Worm (Caenorhabditis elegans) whole organism, young adult: ENCODE measurements around the gene T26C11.8.

ENCODE experiments used
- B0035.1 ChIP-seq: sonication (generic microtip); optimal IDR thresholded peaks from 2 replicates; lab custom pipeline; 2016; ENCODE audit warnings: missing genetic modification characterization, mild to moderate bottlenecking, missing compliant biosample characterization, missing genotype, missing genetic modification reagents
- B0261.1 ChIP-seq: sonication (generic microtip); optimal IDR thresholded peaks from 2 replicates; lab custom pipeline; 2016; ENCODE audit warnings: mild to moderate bottlenecking, missing genetic modification characterization, moderate library complexity, missing compliant biosample characterization
- C06A6.2 ChIP-seq: fragments of 200-800 bp; sonication (Bioruptor generic); conservative IDR thresholded peaks from 2 replicates; pipeline ENCODE4 v1.3.6; 2022; ENCODE audit warnings: missing genetic modification characterization, missing compliant biosample characterization
- F22D6.2 ChIP-seq: sonication (generic microtip); optimal IDR thresholded peaks from 2 replicates; lab custom pipeline; 2016; ENCODE audit warnings: mild to moderate bottlenecking, missing genetic modification characterization, missing compliant biosample characterization
- F23B12.7 ChIP-seq: sonication (generic microtip); optimal IDR thresholded peaks from 2 replicates; lab custom pipeline; 2017; ENCODE audit warnings: missing genetic modification characterization, mild to moderate bottlenecking, missing compliant biosample characterization, antibody characterized with exemption, moderate library complexity; ENCODE audit not compliant: insufficient read depth
- F37B4.10 ChIP-seq: fragments of 200-800 bp; sonication (Bioruptor generic); IDR thresholded peaks from 2 replicates; pipeline ENCODE4 v1.3.6; 2022; ENCODE audit warnings: missing genetic modification characterization, missing compliant biosample characterization
- T07F8.4 ChIP-seq: sonication (generic microtip); optimal IDR thresholded peaks from 2 replicates; lab custom pipeline; 2016; ENCODE audit warnings: mild to moderate bottlenecking, missing genetic modification characterization, moderate library complexity, missing compliant biosample characterization
- T26A5.8 ChIP-seq: sonication (generic microtip); optimal IDR thresholded peaks from 2 replicates; lab custom pipeline; 2016; ENCODE audit warnings: missing genetic modification characterization, missing compliant biosample characterization
- akir-1 ChIP-seq: fragments of 200-800 bp; sonication (Bioruptor generic); optimal IDR thresholded peaks from 2 replicates; lab custom pipeline; 2018; ENCODE audit warnings: mild to moderate bottlenecking, missing genetic modification characterization, moderate library complexity, missing compliant biosample characterization
- attf-5 ChIP-seq: fragments of 200-800 bp; sonication (Bioruptor generic); optimal IDR thresholded peaks from 2 replicates; lab custom pipeline; 2018; ENCODE audit warnings: mild to moderate bottlenecking, missing genetic modification characterization, missing compliant biosample characterization
- bed-1 ChIP-seq: fragments of 200-800 bp; sonication (Bioruptor generic); IDR thresholded peaks from 2 replicates; pipeline ENCODE4 v1.3.6; 2022; ENCODE audit warnings: missing genetic modification reagents, missing genetic modification characterization, missing compliant biosample characterization
- cebp-1 ChIP-seq, 2 experiments: fragments of 200-800 bp in 1 of 2; sonication (Bioruptor generic) in 1 of 2; sonication (generic microtip) in 1 of 2; IDR thresholded peaks in 1 of 2; optimal IDR thresholded peaks in 1 of 2; 2 replicates each; pipeline versions ENCODE4 v1.3.6 to Lab custom; 2017 to 2022; ENCODE audit warnings: missing compliant biosample characterization in 2 of 2, missing genetic modification characterization in 2 of 2, mild to moderate bottlenecking in 1 of 2, missing genetic modification reagents in 1 of 2, moderate library complexity in 1 of 2
- cebp-2 ChIP-seq: fragments of 200-800 bp; sonication (Bioruptor generic); IDR thresholded peaks from 2 replicates; pipeline ENCODE4 v1.3.6; 2022; ENCODE audit warnings: missing genetic modification characterization, missing compliant biosample characterization
- ceh-100 ChIP-seq: fragments of 200-800 bp; sonication (Bioruptor generic); IDR thresholded peaks from 2 replicates; pipeline ENCODE4 v1.3.6; 2022; ENCODE audit warnings: missing genetic modification reagents, missing genetic modification characterization, missing compliant biosample characterization
- ceh-40 ChIP-seq: fragments of 200-800 bp; sonication (Bioruptor generic); IDR thresholded peaks from 2 replicates; pipeline ENCODE4 v1.3.6; 2022; ENCODE audit warnings: missing genetic modification characterization, missing compliant biosample characterization
- ceh-79 ChIP-seq: sonication (generic microtip); optimal IDR thresholded peaks from 2 replicates; lab custom pipeline; 2017; ENCODE audit warnings: mild to moderate bottlenecking, missing genetic modification characterization, missing compliant biosample characterization
- ceh-91 ChIP-seq: fragments of 200-800 bp; sonication (Bioruptor generic); IDR thresholded peaks from 2 replicates; pipeline ENCODE4 v1.3.6; 2022; ENCODE audit warnings: missing genetic modification reagents, missing genetic modification characterization, missing compliant biosample characterization
- die-1 ChIP-seq: sonication (generic microtip); optimal IDR thresholded peaks from 2 replicates; lab custom pipeline; 2016; ENCODE audit warnings: missing genotype, mild to moderate bottlenecking, missing genetic modification characterization, missing compliant biosample characterization
- egrh-3 ChIP-seq: fragments of 200-800 bp; sonication (Bioruptor generic); IDR thresholded peaks from 2 replicates; pipeline ENCODE4 v1.3.6; 2022; ENCODE audit warnings: missing genetic modification reagents, missing genetic modification characterization, missing compliant biosample characterization
- fkh-3 ChIP-seq: sonication (generic microtip); optimal IDR thresholded peaks from 2 replicates; lab custom pipeline; 2016; ENCODE audit warnings: mild to moderate bottlenecking, missing genetic modification characterization, missing compliant biosample characterization
- hlh-12 ChIP-seq: sonication (generic microtip); optimal IDR thresholded peaks from 2 replicates; lab custom pipeline; 2016; ENCODE audit warnings: missing genetic modification characterization, missing compliant biosample characterization
- hlh-26 ChIP-seq: fragments of 200-800 bp; sonication (Bioruptor generic); conservative IDR thresholded peaks from 2 replicates; pipeline ENCODE4 v1.3.6; 2022; ENCODE audit warnings: missing genetic modification reagents, missing genetic modification characterization, missing compliant biosample characterization
- hmg-1.2 ChIP-seq: fragments of 200-800 bp; sonication (Bioruptor generic); IDR thresholded peaks from 2 replicates; pipeline ENCODE4 v1.3.6; 2022; ENCODE audit warnings: missing genetic modification reagents, missing genetic modification characterization, missing compliant biosample characterization
- hmg-20 ChIP-seq: fragments of 200-800 bp; sonication (Bioruptor generic); IDR thresholded peaks from 2 replicates; pipeline ENCODE4 v1.3.6; 2022; ENCODE audit warnings: missing genetic modification reagents, missing genetic modification characterization, missing compliant biosample characterization
- lag-1 ChIP-seq: fragments of 200-800 bp; sonication (Bioruptor generic); IDR thresholded peaks from 2 replicates; pipeline ENCODE4 v1.3.6; 2022; ENCODE audit warnings: missing genetic modification reagents, missing genetic modification characterization, missing compliant biosample characterization
- let-526 ChIP-seq: fragments of 200-800 bp; sonication (Bioruptor generic); IDR thresholded peaks from 2 replicates; pipeline ENCODE4 v1.3.6; 2022; ENCODE audit warnings: missing genetic modification reagents, missing genetic modification characterization, missing compliant biosample characterization
- lin-26 ChIP-seq: fragments of 200-800 bp; sonication (Bioruptor generic); IDR thresholded peaks from 2 replicates; pipeline ENCODE4 v1.3.6; 2022; ENCODE audit warnings: missing genetic modification reagents, missing genetic modification characterization, missing compliant biosample characterization
- lsl-1 ChIP-seq: fragments of 200-800 bp; sonication (Bioruptor generic); optimal IDR thresholded peaks from 2 replicates; lab custom pipeline; 2018; ENCODE audit warnings: mild to moderate bottlenecking, missing genetic modification characterization, moderate library complexity, missing compliant biosample characterization
- madf-10 ChIP-seq: sonication (generic microtip); optimal IDR thresholded peaks from 2 replicates; lab custom pipeline; 2016; ENCODE audit warnings: mild to moderate bottlenecking, missing genetic modification characterization, missing compliant biosample characterization
- mxl-1 ChIP-seq: sonication (generic microtip); optimal IDR thresholded peaks from 2 replicates; lab custom pipeline; 2016; ENCODE audit warnings: missing genetic modification characterization, missing compliant biosample characterization
- nfya-1 ChIP-seq: sonication (generic microtip); optimal IDR thresholded peaks from 2 replicates; lab custom pipeline; 2017; ENCODE audit warnings: antibody characterized with exemption, missing compliant biosample characterization, missing genetic modification characterization, borderline replicate concordance; ENCODE audit not compliant: insufficient read depth
- nfyb-1 ChIP-seq: fragments of 200-800 bp; sonication (Bioruptor generic); IDR thresholded peaks from 2 replicates; pipeline ENCODE4 v1.3.6; 2022; ENCODE audit warnings: missing genetic modification reagents, missing genetic modification characterization, missing compliant biosample characterization
- nhr-120 ChIP-seq: fragments of 200-800 bp; sonication (Bioruptor generic); IDR thresholded peaks from 2 replicates; pipeline ENCODE4 v1.3.6; 2022; ENCODE audit warnings: missing genetic modification characterization, missing compliant biosample characterization
- nhr-179 ChIP-seq: sonication (generic microtip); optimal IDR thresholded peaks from 2 replicates; lab custom pipeline; 2016; ENCODE audit warnings: mild to moderate bottlenecking, missing genetic modification characterization, missing compliant biosample characterization
- nhr-27 ChIP-seq: fragments of 200-800 bp; sonication (Bioruptor generic); optimal IDR thresholded peaks from 2 replicates; lab custom pipeline; 2018; ENCODE audit warnings: mild to moderate bottlenecking, missing genetic modification characterization, moderate library complexity, missing compliant biosample characterization
- nhr-90 ChIP-seq: sonication (generic microtip); optimal IDR thresholded peaks from 2 replicates; lab custom pipeline; 2016; ENCODE audit warnings: missing genotype, mild to moderate bottlenecking, missing genetic modification characterization, missing compliant biosample characterization
- rpc-1 ChIP-seq, 2 experiments: fragments of 150-350 bp in 1 of 2; sonication (generic microtip) in 1 of 2; optimal IDR thresholded peaks; 2 replicates each; lab custom pipeline; 2014 to 2018; ENCODE audit warnings: missing biosample characterization in 1 of 2, missing genetic modification characterization in 1 of 2, missing genetic modification reagents in 1 of 2, missing genotype in 1 of 2
- sea-2 ChIP-seq: fragments of 200-800 bp; sonication (Bioruptor generic); IDR thresholded peaks from 2 replicates; pipeline ENCODE4 v1.3.6; 2022; ENCODE audit warnings: missing genetic modification characterization, missing compliant biosample characterization
- snpc-1.1 ChIP-seq: sonication (generic microtip); optimal IDR thresholded peaks from 2 replicates; lab custom pipeline; 2017; ENCODE audit warnings: missing genetic modification characterization, mild to moderate bottlenecking, missing compliant biosample characterization, antibody characterized with exemption, moderate library complexity, missing genotype, missing genetic modification reagents; ENCODE audit not compliant: insufficient read depth
- snpc-1.3 ChIP-seq: sonication (generic microtip); optimal IDR thresholded peaks from 2 replicates; lab custom pipeline; 2017; ENCODE audit warnings: missing genetic modification characterization, mild to moderate bottlenecking, missing compliant biosample characterization, antibody characterized with exemption, moderate library complexity, missing genotype, missing genetic modification reagents; ENCODE audit not compliant: insufficient read depth
- snpc-3.4 ChIP-seq: sonication (generic microtip); optimal IDR thresholded peaks from 2 replicates; lab custom pipeline; 2017; ENCODE audit warnings: missing genetic modification characterization, mild to moderate bottlenecking, missing compliant biosample characterization, antibody characterized with exemption, moderate library complexity, missing genotype, missing genetic modification reagents
- somi-1 ChIP-seq: fragments of 200-800 bp; sonication (Bioruptor generic); optimal IDR thresholded peaks from 2 replicates; lab custom pipeline; 2018; ENCODE audit warnings: mild to moderate bottlenecking, missing genetic modification characterization, missing compliant biosample characterization
- tbx-9 ChIP-seq: sonication (generic microtip); optimal IDR thresholded peaks from 2 replicates; lab custom pipeline; 2016; ENCODE audit warnings: borderline replicate concordance, missing genetic modification characterization, inconsistent platforms, missing compliant biosample characterization
- unc-130 ChIP-seq: sonication (generic microtip); optimal IDR thresholded peaks from 2 replicates; lab custom pipeline; 2016; ENCODE audit warnings: missing genetic modification reagents, missing genetic modification characterization, missing compliant biosample characterization
- zim-3 ChIP-seq: sonication (generic microtip); optimal IDR thresholded peaks from 2 replicates; lab custom pipeline; 2017; ENCODE audit warnings: mild to moderate bottlenecking, missing genetic modification characterization, moderate library complexity, missing compliant biosample characterization
- ztf-18 ChIP-seq: sonication (generic microtip); optimal IDR thresholded peaks from 2 replicates; lab custom pipeline; 2016; ENCODE audit warnings: missing genotype, mild to moderate bottlenecking, missing genetic modification characterization, missing compliant biosample characterization
- ztf-26 ChIP-seq: sonication (generic microtip); optimal IDR thresholded peaks from 2 replicates; lab custom pipeline; 2017; ENCODE audit warnings: missing genetic modification characterization, missing compliant biosample characterization
- ztf-28 ChIP-seq: fragments of 200-800 bp; sonication (Bioruptor generic); IDR thresholded peaks from 2 replicates; pipeline ENCODE4 v1.3.6; 2022; ENCODE audit warnings: missing genetic modification reagents, missing genetic modification characterization, missing compliant biosample characterization

The T26C11.8 gene

DNA sequence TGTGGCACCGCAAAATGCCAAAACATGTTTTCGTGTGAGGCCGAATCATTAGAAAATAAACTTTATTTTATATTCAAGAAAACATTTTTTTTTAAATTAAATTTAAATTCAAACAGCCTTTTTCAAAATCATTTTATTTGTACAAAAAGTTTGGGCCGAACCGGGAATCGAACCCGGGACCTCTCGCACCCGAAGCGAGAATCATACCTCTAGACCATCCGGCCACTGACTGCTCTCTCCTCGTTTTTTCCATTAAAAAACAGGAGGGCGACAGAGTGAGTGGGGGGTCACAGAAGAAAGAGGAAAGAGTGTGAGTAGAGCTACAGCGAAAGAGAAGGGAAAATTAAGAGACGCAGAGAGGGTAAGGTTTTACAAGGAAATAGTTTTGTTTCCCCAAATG is 20.1 kb downstream of the T26C11.8 start (continued):
- peak; percentile 1 for TF ChIP-seq F22D6.2 (tag; lab: Kevin White, UChicago)
- peak; percentile 57 for TF ChIP-seq F23B12.7 (tag; lab: Kevin White, UChicago)
- TF ChIP-seq hmg-20 (GFP tag; lab: Robert Waterston, UW): peak; percentile 85
- no peak for TF ChIP-seq ztf-28
- no peak for TF ChIP-seq nhr-120
- peak; percentile 48 for TF ChIP-seq T07F8.4
- peak; percentile 83 for TF ChIP-seq die-1 (tag; lab: Kevin White, UChicago)
- no peak for TF ChIP-seq akir-1 (GFP tag; lab: Kevin White, UChicago)
- TF ChIP-seq cebp-2 (GFP tag; lab: Robert Waterston, UW): peak; percentile 80; the same call in 1 of the 2 replicates
- TF ChIP-seq rpc-1 (optimal IDR thresholded peaks at IDR 0.05; lab: Kevin White, UChicago): peak; percentile 78
- TF ChIP-seq rpc-1 (tag; optimal IDR thresholded peaks at IDR 0.05; lab: Kevin White, UChicago): peak; percentile 91
- no peak for TF ChIP-seq ceh-40
- TF ChIP-seq bed-1: no peak
- TF ChIP-seq snpc-3.4: peak; percentile 67
- no peak for TF ChIP-seq hlh-26
- no peak for TF ChIP-seq tbx-9 (tag; lab: Kevin White, UChicago)
- peak; percentile 53 for TF ChIP-seq madf-10 (tag; lab: Kevin White, UChicago)
- no peak for TF ChIP-seq nfya-1 (tag; lab: Kevin White, UChicago)
- peak; percentile 82 for TF ChIP-seq nhr-90
- TF ChIP-seq mxl-1 (tag; lab: Kevin White, UChicago): peak; percentile 85
- TF ChIP-seq snpc-1.3 (tag; lab: Kevin White, UChicago): peak; percentile 82
- no peak; the same call in 1 of the 2 replicates for TF ChIP-seq nfyb-1 (GFP tag; lab: Robert Waterston, UW)
- no peak for TF ChIP-seq F37B4.10 (GFP tag; lab: Robert Waterston, UW)
- no peak for TF ChIP-seq nhr-27 (tag; lab: Kevin White, UChicago)
- TF ChIP-seq cebp-1 (GFP tag; IDR thresholded peaks at IDR 0.05; lab: Robert Waterston, UW): no peak
- no peak for TF ChIP-seq cebp-1 (tag; optimal IDR thresholded peaks at IDR 0.05; lab: Kevin White, UChicago)
- TF ChIP-seq lsl-1: no peak
- TF ChIP-seq B0261.1 (tag; lab: Kevin White, UChicago): peak; percentile 95
- TF ChIP-seq lag-1 (GFP tag; lab: Robert Waterston, UW): 0 out of 2 replicates have a peak, but pooled peaks have one; percentile 51
- no peak for TF ChIP-seq ceh-79 (tag; lab: Kevin White, UChicago)
- TF ChIP-seq C06A6.2 (GFP tag; lab: Robert Waterston, UW): peak; percentile 43
- TF ChIP-seq fkh-3 (tag; lab: Kevin White, UChicago): no peak
- no peak for TF ChIP-seq sea-2 (GFP tag; lab: Robert Waterston, UW)
- no peak for TF ChIP-seq T26A5.8 (tag; lab: Kevin White, UChicago)
- TF ChIP-seq egrh-3: no peak
- peak; percentile 68; the same call in 1 of the 2 replicates for TF ChIP-seq let-526 (GFP tag; lab: Robert Waterston, UW)
- peak; percentile 62 for TF ChIP-seq somi-1 (GFP tag; lab: Kevin White, UChicago)
- TF ChIP-seq ceh-91 (GFP tag; lab: Robert Waterston, UW): no peak
- peak; percentile 56 for TF ChIP-seq ztf-26 (tag; lab: Kevin White, UChicago)
- peak; percentile 66 for TF ChIP-seq hlh-12 (tag; lab: Kevin White, UChicago)
- no peak for TF ChIP-seq lin-26 (GFP tag; lab: Robert Waterston, UW)
- TF ChIP-seq attf-5 (GFP tag; lab: Kevin White, UChicago): peak; percentile 41
- TF ChIP-seq ceh-100 (GFP tag; lab: Robert Waterston, UW): peak; percentile 48
- peak; percentile 72 for TF ChIP-seq snpc-1.1 (tag; lab: Kevin White, UChicago)
- TF ChIP-seq unc-130 (GFP tag; lab: Kevin White, UChicago): peak; percentile 2
- TF ChIP-seq ztf-18 (tag; lab: Kevin White, UChicago): peak; percentile 58
- TF ChIP-seq hmg-1.2 (GFP tag; lab: Robert Waterston, UW): peak; percentile 93
- peak; percentile 72 for TF ChIP-seq B0035.1 (tag; lab: Kevin White, UChicago)
- TF ChIP-seq zim-3 (tag; lab: Kevin White, UChicago): no peak
- TF ChIP-seq nhr-179 (tag; lab: Kevin White, UChicago): peak; percentile 6
